Worm (Caenorhabditis elegans) whole organism, L3 larva: ENCODE results near the gene F40F8.3.
A peak's percentile ranks its signal among the peaks of the same experiment; 100 is the strongest.

Source experiments
- R02D3.7 ChIP-seq: fragments of 150-350 bp; optimal IDR thresholded peaks from 2 replicates; lab custom pipeline; 2014; ENCODE audit warnings: missing biosample characterization, missing genetic modification characterization
- ZK546.5 ChIP-seq: sonication (generic microtip); optimal IDR thresholded peaks from 2 replicates; lab custom pipeline; 2017; ENCODE audit warnings: missing biosample characterization, missing genetic modification characterization
- ama-1 ChIP-seq: fragments of 150-350 bp; optimal IDR thresholded peaks from 2 replicates; lab custom pipeline; 2018
- ceh-16 ChIP-seq: sonication (generic microtip); optimal IDR thresholded peaks from 2 replicates; lab custom pipeline; 2017; ENCODE audit warnings: missing biosample characterization, missing genetic modification characterization
- ceh-28 ChIP-seq: fragments of 150-350 bp; optimal IDR thresholded peaks from 2 replicates; lab custom pipeline; 2014; ENCODE audit warnings: missing biosample characterization, missing genetic modification reagents, missing genetic modification characterization
- ceh-82 ChIP-seq: fragments of 150-350 bp; optimal IDR thresholded peaks from 2 replicates; lab custom pipeline; 2014; ENCODE audit warnings: missing biosample characterization, missing genetic modification characterization
- ceh-9 ChIP-seq: sonication (generic microtip); optimal IDR thresholded peaks from 2 replicates; lab custom pipeline; 2018; ENCODE audit warnings: missing biosample characterization, missing genetic modification characterization
- daf-12 ChIP-seq: fragments of 150-350 bp; optimal IDR thresholded peaks from 2 replicates; lab custom pipeline; 2014; ENCODE audit warnings: missing biosample characterization, missing genetic modification reagents, missing genetic modification characterization
- egl-27 ChIP-seq: sonication (generic microtip); optimal IDR thresholded peaks from 4 replicates; lab custom pipeline; 2017; ENCODE audit warnings: missing biosample characterization, missing genetic modification reagents, missing genetic modification characterization
- egl-5 ChIP-seq: fragments of 150-350 bp; optimal IDR thresholded peaks from 2 replicates; lab custom pipeline; 2017; ENCODE audit warnings: missing biosample characterization, missing genetic modification reagents, missing genetic modification characterization, inconsistent platforms
- elt-1 ChIP-seq: fragments of 150-350 bp; optimal IDR thresholded peaks from 2 replicates; lab custom pipeline; 2014; ENCODE audit warnings: missing biosample characterization, missing genetic modification characterization
- elt-2 ChIP-seq: sonication (generic microtip); optimal IDR thresholded peaks from 2 replicates; lab custom pipeline; 2016; ENCODE audit warnings: missing genetic modification reagents, mild to moderate bottlenecking, missing genetic modification characterization, missing compliant biosample characterization
- elt-3 ChIP-seq, 3 experiments: fragments of 150-350 bp in 1 of 3; sonication (generic microtip) in 2 of 3; optimal IDR thresholded peaks; 2 replicates in 2 of 3; 4 replicates in 1 of 3; lab custom pipeline; 2014 to 2017; ENCODE audit warnings: missing biosample characterization in 3 of 3, missing genetic modification characterization in 3 of 3
- eor-1 ChIP-seq, 2 experiments: fragments of 150-350 bp; optimal IDR thresholded peaks; 2 replicates each; lab custom pipeline; 2014 to 2018; ENCODE audit warnings: missing biosample characterization in 2 of 2, missing genetic modification characterization in 2 of 2
- fkh-10 ChIP-seq: sonication (generic microtip); optimal IDR thresholded peaks from 2 replicates; lab custom pipeline; 2017; ENCODE audit warnings: missing biosample characterization, missing genetic modification reagents, missing genetic modification characterization
- fkh-2 ChIP-seq: fragments of 150-350 bp; optimal IDR thresholded peaks from 2 replicates; lab custom pipeline; 2014; ENCODE audit warnings: missing biosample characterization, missing genetic modification reagents, missing genetic modification characterization
- fos-1 ChIP-seq: fragments of 150-350 bp; optimal IDR thresholded peaks from 2 replicates; lab custom pipeline; 2014; ENCODE audit warnings: missing biosample characterization, missing genetic modification characterization
- hmg-11 ChIP-seq: sonication (generic microtip); optimal IDR thresholded peaks from 2 replicates; lab custom pipeline; 2016; ENCODE audit warnings: missing genetic modification characterization, missing compliant biosample characterization
- jun-1 ChIP-seq: fragments of 150-350 bp; optimal IDR thresholded peaks from 2 replicates; lab custom pipeline; 2014; ENCODE audit warnings: missing biosample characterization, missing genetic modification reagents, missing genetic modification characterization
- lin-15B ChIP-seq: fragments of 150-350 bp; optimal IDR thresholded peaks from 2 replicates; lab custom pipeline; 2014; ENCODE audit warnings: missing biosample characterization, missing genetic modification characterization
- lin-39 ChIP-seq: fragments of 150-350 bp; optimal IDR thresholded peaks from 2 replicates; lab custom pipeline; 2018; ENCODE audit warnings: missing biosample characterization, missing genetic modification reagents, missing genetic modification characterization
- lsy-12 ChIP-seq: sonication (generic microtip); optimal IDR thresholded peaks from 2 replicates; lab custom pipeline; 2016; ENCODE audit warnings: mild to moderate bottlenecking, missing genetic modification characterization, missing compliant biosample characterization
- mdl-1 ChIP-seq: fragments of 150-350 bp; optimal IDR thresholded peaks from 2 replicates; lab custom pipeline; 2014; ENCODE audit warnings: missing biosample characterization, missing genetic modification characterization
- mml-1 ChIP-seq: fragments of 150-350 bp; sonication (generic microtip); optimal IDR thresholded peaks from 3 replicates; lab custom pipeline; 2014; ENCODE audit warnings: missing biosample characterization, missing genetic modification characterization
- nfya-1 ChIP-seq: sonication (generic microtip); optimal IDR thresholded peaks from 2 replicates; lab custom pipeline; 2017; ENCODE audit warnings: missing genetic modification characterization, mild to moderate bottlenecking, missing compliant biosample characterization, antibody characterized with exemption, moderate library complexity; ENCODE audit not compliant: insufficient read depth
- nhr-11 ChIP-seq: fragments of 150-350 bp; optimal IDR thresholded peaks from 2 replicates; lab custom pipeline; 2014; ENCODE audit warnings: missing biosample characterization, missing genetic modification characterization
- nhr-12 ChIP-seq: fragments of 150-350 bp; optimal IDR thresholded peaks from 2 replicates; lab custom pipeline; 2014; ENCODE audit warnings: missing biosample characterization, missing genetic modification characterization
- nhr-23 ChIP-seq: fragments of 150-350 bp; optimal IDR thresholded peaks from 2 replicates; lab custom pipeline; 2014; ENCODE audit warnings: missing biosample characterization, missing genetic modification reagents, missing genetic modification characterization
- nhr-237 ChIP-seq: fragments of 150-350 bp; optimal IDR thresholded peaks from 2 replicates; lab custom pipeline; 2014; ENCODE audit warnings: missing biosample characterization, missing genetic modification characterization
- nhr-25 ChIP-seq: sonication (generic microtip); optimal IDR thresholded peaks from 2 replicates; lab custom pipeline; 2017; ENCODE audit warnings: missing biosample characterization, missing genetic modification characterization
- nhr-28 ChIP-seq: fragments of 150-350 bp; optimal IDR thresholded peaks from 2 replicates; lab custom pipeline; 2014; ENCODE audit warnings: missing biosample characterization, missing genetic modification characterization
- nhr-43 ChIP-seq: sonication (generic microtip); optimal IDR thresholded peaks from 2 replicates; lab custom pipeline; 2016; ENCODE audit warnings: mild to moderate bottlenecking, missing genetic modification characterization, missing compliant biosample characterization; ENCODE audit not compliant: poor library complexity, severe bottlenecking
- nhr-67 ChIP-seq: fragments of 150-350 bp; optimal IDR thresholded peaks from 2 replicates; lab custom pipeline; 2014; ENCODE audit warnings: missing biosample characterization, missing genetic modification characterization
- nhr-76 ChIP-seq: fragments of 150-350 bp; sonication (generic microtip); optimal IDR thresholded peaks from 5 replicates; lab custom pipeline; 2014; ENCODE audit warnings: missing biosample characterization, missing genetic modification characterization
- nhr-77 ChIP-seq: fragments of 150-350 bp; optimal IDR thresholded peaks from 2 replicates; lab custom pipeline; 2014; ENCODE audit warnings: missing biosample characterization, missing genetic modification characterization
- pha-4 ChIP-seq: fragments of 150-350 bp; optimal IDR thresholded peaks from 2 replicates; lab custom pipeline; 2014; ENCODE audit warnings: missing biosample characterization, missing genetic modification reagents, missing genetic modification characterization
- pqm-1 ChIP-seq: fragments of 150-350 bp; optimal IDR thresholded peaks from 2 replicates; lab custom pipeline; 2017; ENCODE audit warnings: missing biosample characterization, missing genetic modification characterization, inconsistent platforms
- sea-2 ChIP-seq: fragments of 150-350 bp; sonication (generic microtip); optimal IDR thresholded peaks from 4 replicates; lab custom pipeline; 2014; ENCODE audit warnings: missing biosample characterization, missing genetic modification reagents, missing genetic modification characterization
- skn-1 ChIP-seq: fragments of 150-350 bp; optimal IDR thresholded peaks from 2 replicates; lab custom pipeline; 2014; ENCODE audit warnings: missing biosample characterization, missing genetic modification characterization
- snpc-4 ChIP-seq: fragments of 150-350 bp; optimal IDR thresholded peaks from 2 replicates; lab custom pipeline; 2014; ENCODE audit warnings: missing biosample characterization, missing genetic modification characterization
- tbx-2 ChIP-seq: sonication (generic microtip); optimal IDR thresholded peaks from 2 replicates; lab custom pipeline; 2016; ENCODE audit warnings: mild to moderate bottlenecking, missing genetic modification characterization, missing compliant biosample characterization
- unc-39 ChIP-seq: sonication (generic microtip); optimal IDR thresholded peaks from 4 replicates; lab custom pipeline; 2017; ENCODE audit warnings: missing biosample characterization, missing genetic modification characterization
- unc-62 ChIP-seq: fragments of 150-350 bp; sonication (generic microtip); optimal IDR thresholded peaks from 4 replicates; lab custom pipeline; 2014; ENCODE audit warnings: missing biosample characterization, missing genetic modification reagents, missing genetic modification characterization
- ztf-11 ChIP-seq: fragments of 150-350 bp; optimal IDR thresholded peaks from 2 replicates; lab custom pipeline; 2014; ENCODE audit warnings: missing biosample characterization, missing genetic modification characterization
- ztf-4 ChIP-seq: fragments of 150-350 bp; optimal IDR thresholded peaks from 2 replicates; lab custom pipeline; 2014; ENCODE audit warnings: missing biosample characterization, missing genetic modification characterization

Gene F40F8.3

DNA sequence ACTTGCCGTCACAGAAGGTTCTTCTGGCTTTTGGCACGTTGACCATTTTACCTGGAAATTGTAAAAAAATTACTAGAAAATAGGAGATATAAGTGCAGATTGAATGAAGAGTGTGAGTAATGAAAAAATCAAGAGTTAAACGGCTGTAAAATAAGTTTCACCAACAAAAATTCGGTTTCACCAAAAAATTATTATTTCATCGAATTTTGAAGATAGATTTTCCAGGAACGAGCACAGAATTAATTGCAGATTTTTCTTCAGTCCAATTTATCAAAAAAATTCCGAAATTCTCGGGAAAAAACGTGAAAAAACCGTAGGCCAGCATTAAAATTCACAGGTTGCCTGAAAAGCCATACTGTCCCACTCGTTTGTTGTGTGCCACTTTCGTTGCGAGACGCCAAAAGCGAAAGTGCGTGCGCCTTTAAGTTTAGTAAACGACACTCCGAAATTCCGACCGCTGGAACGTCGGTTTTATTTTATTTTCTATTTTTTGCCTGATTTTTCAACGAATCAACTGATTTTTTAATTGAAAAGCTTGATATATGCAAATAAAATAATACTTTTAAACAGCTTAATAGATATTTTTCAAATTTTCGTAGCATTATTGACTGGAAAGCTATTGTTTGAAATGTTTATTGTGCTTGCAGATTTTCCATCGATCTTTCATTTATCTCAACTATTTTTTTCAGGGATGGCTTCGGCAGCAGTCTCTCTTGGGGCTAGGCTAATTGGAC lies 31.8 kb upstream of the F40F8.3 start, which contains the start of the genes rpl-36.A and nuo-1 (continued):
- peak; percentile 41 for TF ChIP-seq nhr-43 (tag; lab: Kevin White, UChicago)
- TF ChIP-seq lin-15B (tag; lab: Kevin White, UChicago) = peak; percentile 92

DNA sequence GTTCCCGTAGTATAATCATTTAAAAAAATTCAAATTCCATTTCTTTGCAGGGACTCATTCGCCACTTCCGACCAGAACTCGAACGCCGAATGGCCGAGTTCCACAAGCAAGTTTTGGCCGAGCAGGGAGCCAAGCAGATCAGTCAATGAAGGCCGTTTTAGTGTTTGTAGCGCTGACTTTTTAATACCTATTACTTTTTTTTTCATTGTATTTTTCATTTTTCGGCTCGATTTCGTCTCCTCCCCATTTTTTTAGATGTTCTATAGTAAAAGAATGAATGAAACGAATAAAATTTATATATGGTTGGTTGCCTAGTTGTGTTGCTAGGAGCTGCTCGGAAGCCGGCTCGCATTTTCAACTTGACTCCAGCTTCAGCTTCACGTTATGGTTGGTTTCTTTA lies 29.2 kb upstream of the F40F8.3 start, which contains the start of gene C09H10.4:
C09H10.4 (plus strand) TSS at position 301 of the 400 bp plus-strand sequence.
- TF ChIP-seq fkh-10 (GFP tag; lab: Kevin White, UChicago) (no peak), skn-1 (tag; lab: Kevin White, UChicago) (no peak), pqm-1 (tag; lab: Kevin White, UChicago) (no peak), elt-3 (tag; optimal IDR thresholded peaks at IDR 0.05; lab: Kevin White, UChicago) (no peak), nhr-77 (tag; lab: Kevin White, UChicago) (no peak), R02D3.7 (tag; lab: Kevin White, UChicago) (no peak), unc-39 (no peak), snpc-4 (tag; lab: Kevin White, UChicago) (no peak), ZK546.5 (no peak), lin-39 (tag; lab: Kevin White, UChicago) (no peak), ceh-16 (no peak), ceh-9 (tag; lab: Kevin White, UChicago) (no peak), mdl-1 (tag; lab: Kevin White, UChicago) (no peak), egl-5 (no peak)

DNA sequence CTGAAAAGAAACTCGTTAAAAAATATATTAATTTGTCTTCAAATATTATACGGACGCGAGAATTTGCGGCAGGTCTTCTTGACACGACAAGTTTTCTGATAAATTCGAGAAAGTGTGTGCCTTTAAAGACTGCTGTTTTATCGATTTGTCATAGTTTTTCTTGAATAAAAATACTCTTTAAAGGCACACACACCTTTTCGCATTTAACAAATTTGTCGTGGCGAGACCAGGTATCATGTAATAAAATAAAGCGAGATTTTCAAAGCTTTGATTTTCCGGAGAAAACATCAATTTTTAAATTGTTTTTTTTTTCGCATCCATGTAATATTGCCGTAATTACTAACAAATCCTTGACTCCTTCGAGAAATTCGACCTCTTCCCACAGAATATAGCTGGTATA lies 27.9 kb upstream of the F40F8.3 start:
- no peak for TF ChIP-seq nhr-43 (tag; lab: Kevin White, UChicago)
- TF ChIP-seq ceh-9 (tag; lab: Kevin White, UChicago) = no peak
- no peak for TF ChIP-seq elt-2
- no peak for TF ChIP-seq ZK546.5
- TF ChIP-seq fos-1 (tag; lab: Kevin White, UChicago) = no peak
- TF ChIP-seq egl-27 (tag; lab: Kevin White, UChicago) = no peak
- no peak for TF ChIP-seq nhr-237 (tag; lab: Kevin White, UChicago)
- TF ChIP-seq sea-2 (GFP tag; lab: Kevin White, UChicago) = no peak
- TF ChIP-seq ceh-28 (tag; lab: Kevin White, UChicago) = no peak
- TF ChIP-seq eor-1 (tag; optimal IDR thresholded peaks at IDR 0.05; lab: Kevin White, UChicago) = no peak
- TF ChIP-seq nhr-76 = no peak
- TF ChIP-seq daf-12 (tag; lab: Kevin White, UChicago) = no peak

DNA sequence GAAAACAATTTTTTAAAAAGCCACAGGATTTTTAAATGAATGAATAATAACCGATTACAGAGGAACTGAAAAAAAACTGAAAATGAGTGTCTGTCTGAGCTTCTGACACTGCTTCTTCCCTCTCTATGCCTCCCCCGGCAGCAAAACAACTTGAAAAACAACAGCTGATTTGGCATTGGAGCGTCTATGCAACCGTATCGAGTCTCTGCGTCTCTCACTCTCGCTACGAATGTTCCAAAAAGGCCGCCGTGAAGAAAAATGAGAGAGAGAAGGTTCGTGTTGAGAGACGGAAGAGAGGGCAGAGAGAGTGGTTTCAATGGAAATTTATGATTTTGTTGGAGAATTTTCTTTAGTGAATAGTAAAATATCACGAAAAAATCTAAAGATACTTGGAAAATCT lies 26.0 kb upstream of the F40F8.3 start:
- TF ChIP-seq R02D3.7 (tag; lab: Kevin White, UChicago) = no peak
- TF ChIP-seq skn-1 (tag; lab: Kevin White, UChicago) = no peak
- no peak for TF ChIP-seq unc-62 (GFP tag; lab: Kevin White, UChicago)
- peak; percentile 11 for TF ChIP-seq hmg-11 (tag; lab: Kevin White, UChicago)
- TF ChIP-seq sea-2 (GFP tag; lab: Kevin White, UChicago) = no peak
- TF ChIP-seq fos-1 (tag; lab: Kevin White, UChicago) = no peak
- no peak for TF ChIP-seq elt-1 (tag; lab: Kevin White, UChicago)
- peak; percentile 84 for TF ChIP-seq pha-4
- TF ChIP-seq lsy-12 (tag; lab: Kevin White, UChicago) = no peak
- no peak for TF ChIP-seq nhr-11 (tag; lab: Kevin White, UChicago)
- TF ChIP-seq ceh-9 (tag; lab: Kevin White, UChicago) = no peak
- no peak for TF ChIP-seq fkh-2 (tag; lab: Kevin White, UChicago)
- TF ChIP-seq nfya-1 = peak; percentile 76
- no peak for TF ChIP-seq egl-27 (tag; lab: Kevin White, UChicago)
- TF ChIP-seq nhr-28 (tag; lab: Kevin White, UChicago) = no peak
- no peak for TF ChIP-seq ama-1 (lab: Kevin White, UChicago)
- no peak for TF ChIP-seq nhr-237 (tag; lab: Kevin White, UChicago)
- peak; percentile 29 for TF ChIP-seq pqm-1 (tag; lab: Kevin White, UChicago)
- no peak for TF ChIP-seq ceh-16
- no peak for TF ChIP-seq nhr-77 (tag; lab: Kevin White, UChicago)
- no peak for TF ChIP-seq ceh-82
- TF ChIP-seq nhr-76 = no peak
- no peak for TF ChIP-seq tbx-2 (tag; lab: Kevin White, UChicago)
- TF ChIP-seq fkh-10 (GFP tag; lab: Kevin White, UChicago) = no peak
- TF ChIP-seq nhr-25 (tag; lab: Kevin White, UChicago) = peak; percentile 83
- no peak for TF ChIP-seq jun-1 (tag; lab: Kevin White, UChicago)
- TF ChIP-seq egl-5 = peak; percentile 80
- no peak for TF ChIP-seq ztf-11 (tag; lab: Kevin White, UChicago)
- TF ChIP-seq elt-2 = peak; percentile 48
- no peak for TF ChIP-seq nhr-12 (tag; lab: Kevin White, UChicago)
- no peak for TF ChIP-seq nhr-67
- no peak for TF ChIP-seq eor-1 (tag; optimal IDR thresholded peaks at IDR 0.05; lab: Kevin White, UChicago)
- TF ChIP-seq mml-1 (tag; lab: Kevin White, UChicago) = no peak
- TF ChIP-seq elt-3 (tag; optimal IDR thresholded peaks at IDR 0.05; lab: Kevin White, UChicago) = no peak
- peak; percentile 72 for TF ChIP-seq nhr-23 (tag; lab: Kevin White, UChicago)
- TF ChIP-seq ztf-4 (tag; lab: Kevin White, UChicago) = no peak
